Fruit fly (Drosophila melanogaster) whole organism, embryonic: Measurements from ENCODE around the gene CG15439.

Experiments used
- Asciz ChIP-seq: fragments of 200-800 bp; sonication (Bioruptor generic); optimal IDR thresholded peaks from 2 replicates; lab custom pipeline; 2017; ENCODE audit warnings: missing biosample characterization, mild to moderate bottlenecking, missing genetic modification characterization, missing genetic modification reagents
- Bgb ChIP-seq: fragments of 200-800 bp; sonication (Bioruptor generic); IDR thresholded peaks from 2 replicates; pipeline ENCODE4 v1.3.6; 2022; ENCODE audit warnings: missing biosample characterization, missing genetic modification characterization; ENCODE audit not compliant: partially characterized antibody
- CG10366 ChIP-seq: fragments of 200-800 bp; sonication (Bioruptor generic); IDR thresholded peaks from 2 replicates; pipeline ENCODE4 v1.3.6; 2022; ENCODE audit warnings: missing biosample characterization, missing genetic modification characterization
- CG12299 ChIP-seq: fragments of 200-800 bp; sonication (Bioruptor generic); optimal IDR thresholded peaks from 2 replicates; lab custom pipeline; 2018; ENCODE audit warnings: missing biosample characterization, mild to moderate bottlenecking, missing genetic modification characterization
- CG13775 ChIP-seq: fragments of 200-800 bp; sonication (Bioruptor generic); optimal IDR thresholded peaks from 3 replicates; lab custom pipeline; 2017; ENCODE audit warnings: missing biosample characterization, mild to moderate bottlenecking, missing genetic modification characterization
- CG2129 ChIP-seq: fragments of 200-800 bp; sonication (Bioruptor generic); IDR thresholded peaks from 2 replicates; pipeline ENCODE4 v1.3.6; 2022; ENCODE audit warnings: missing biosample characterization, missing genetic modification characterization; ENCODE audit not compliant: partially characterized antibody
- CG33213 ChIP-seq: fragments of 200-800 bp; sonication (Bioruptor generic); optimal IDR thresholded peaks from 3 replicates; lab custom pipeline; 2016; ENCODE audit warnings: missing biosample characterization, missing genetic modification characterization
- CG34224 ChIP-seq: fragments of 200-800 bp; sonication (Bioruptor generic); IDR thresholded peaks from 3 replicates; pipeline ENCODE4 v1.3.6; 2022; ENCODE audit warnings: missing biosample characterization, missing genetic modification characterization; ENCODE audit not compliant: partially characterized antibody
- CG3838 ChIP-seq: fragments of 200-800 bp; sonication (Bioruptor generic); optimal IDR thresholded peaks from 3 replicates; lab custom pipeline; 2016; ENCODE audit warnings: missing biosample characterization, missing genetic modification characterization
- CG4328 ChIP-seq: fragments of 200-800 bp; sonication (Bioruptor generic); optimal IDR thresholded peaks from 3 replicates; lab custom pipeline; 2017; ENCODE audit warnings: missing biosample characterization, missing genetic modification reagents, missing genetic modification characterization
- CG4820 ChIP-seq: fragments of 200-800 bp; sonication (Bioruptor generic); optimal IDR thresholded peaks from 3 replicates; lab custom pipeline; 2016; ENCODE audit warnings: missing biosample characterization, missing genetic modification characterization
- CG7963 ChIP-seq: fragments of 200-800 bp; sonication (Bioruptor generic); IDR thresholded peaks from 3 replicates; pipeline ENCODE4 v1.3.6; 2022; ENCODE audit warnings: missing biosample characterization, missing genetic modification characterization; ENCODE audit not compliant: partially characterized antibody
- CG7987 ChIP-seq: fragments of 200-800 bp; sonication (Bioruptor generic); optimal IDR thresholded peaks from 2 replicates; lab custom pipeline; 2018; ENCODE audit warnings: missing biosample characterization, mild to moderate bottlenecking, missing genetic modification characterization, moderate library complexity
- CG8290 ChIP-seq, 3 experiments: fragments of 200-800 bp; sonication (Bioruptor generic); optimal IDR thresholded peaks; 2 replicates each; lab custom pipeline; 2016 to 2019; ENCODE audit warnings: missing biosample characterization in 3 of 3, missing genetic modification characterization in 3 of 3, mild to moderate bottlenecking in 2 of 3, moderate library complexity in 1 of 3
- CG8388 ChIP-seq: fragments of 200-800 bp; sonication (Bioruptor generic); optimal IDR thresholded peaks from 2 replicates; lab custom pipeline; 2019; ENCODE audit warnings: missing biosample characterization, mild to moderate bottlenecking, missing genetic modification characterization, moderate library complexity
- CG9727 ChIP-seq: fragments of 200-800 bp; sonication (Bioruptor generic); optimal IDR thresholded peaks from 3 replicates; lab custom pipeline; 2017; ENCODE audit warnings: missing biosample characterization, mild to moderate bottlenecking, missing genetic modification characterization
- CHES-1-like ChIP-seq: fragments of 200-800 bp; sonication (Bioruptor generic); optimal IDR thresholded peaks from 2 replicates; lab custom pipeline; 2016; ENCODE audit warnings: missing biosample characterization, missing genetic modification characterization
- Camta ChIP-seq: fragments of 200-800 bp; sonication (Bioruptor generic); optimal IDR thresholded peaks from 2 replicates; lab custom pipeline; 2016; ENCODE audit warnings: missing biosample characterization, missing genetic modification characterization
- CkIIα-i1 ChIP-seq: fragments of 200-800 bp; sonication (Bioruptor generic); IDR thresholded peaks from 2 replicates; pipeline ENCODE4 v1.3.6; 2022; ENCODE audit warnings: missing biosample characterization, missing genetic modification characterization
- GATAe ChIP-seq: fragments of 200-800 bp; sonication (Bioruptor generic); conservative IDR thresholded peaks from 2 replicates; pipeline ENCODE4 v1.3.6; 2022; ENCODE audit warnings: missing biosample characterization, missing genetic modification characterization
- H2.0 ChIP-seq: fragments of 200-800 bp; sonication (Bioruptor generic); IDR thresholded peaks from 2 replicates; pipeline ENCODE4 v1.3.6; 2022; ENCODE audit warnings: missing biosample characterization, missing genetic modification characterization
- HLH4C ChIP-seq: fragments of 200-800 bp; sonication (Bioruptor generic); IDR thresholded peaks from 3 replicates; pipeline ENCODE4 v1.3.6; 2022; ENCODE audit warnings: missing biosample characterization, missing genetic modification characterization; ENCODE audit not compliant: partially characterized antibody
- HmgZ ChIP-seq: fragments of 200-800 bp; sonication (Bioruptor generic); optimal IDR thresholded peaks from 2 replicates; lab custom pipeline; 2018; ENCODE audit warnings: missing biosample characterization, mild to moderate bottlenecking, missing genetic modification characterization
- MBD-R2 ChIP-seq: fragments of 200-800 bp; sonication (Bioruptor generic); IDR thresholded peaks from 2 replicates; pipeline ENCODE4 v1.3.6; 2022; ENCODE audit warnings: missing biosample characterization, missing genetic modification characterization
- MESR4 ChIP-seq: fragments of 200-800 bp; sonication (Bioruptor generic); optimal IDR thresholded peaks from 2 replicates; lab custom pipeline; 2018; ENCODE audit warnings: missing biosample characterization, mild to moderate bottlenecking, missing genetic modification characterization, moderate library complexity
- MTF-1 ChIP-seq: fragments of 200-800 bp; sonication (Bioruptor generic); optimal IDR thresholded peaks from 2 replicates; lab custom pipeline; 2018; ENCODE audit warnings: missing biosample characterization, mild to moderate bottlenecking, missing genetic modification characterization, borderline replicate concordance
- Mad ChIP-seq: fragments of 200-800 bp; sonication (Bioruptor generic); optimal IDR thresholded peaks from 2 replicates; lab custom pipeline; 2016; ENCODE audit warnings: missing biosample characterization, missing genetic modification characterization
- NK7.1 ChIP-seq: fragments of 200-800 bp; sonication (Bioruptor generic); optimal IDR thresholded peaks from 3 replicates; lab custom pipeline; 2016; ENCODE audit warnings: missing biosample characterization, missing genetic modification characterization
- Opbp ChIP-seq: fragments of 200-800 bp; sonication (Bioruptor generic); IDR thresholded peaks from 3 replicates; pipeline ENCODE4 v1.3.6; 2022; ENCODE audit warnings: missing biosample characterization, missing genetic modification characterization; ENCODE audit not compliant: partially characterized antibody
- Rfx ChIP-seq: fragments of 200-800 bp; sonication (Bioruptor generic); IDR thresholded peaks from 2 replicates; pipeline ENCODE4 v1.3.6; 2022; ENCODE audit warnings: missing biosample characterization, missing genetic modification characterization
- YL-1 ChIP-seq: fragments of 200-800 bp; sonication (Bioruptor generic); optimal IDR thresholded peaks from 3 replicates; lab custom pipeline; 2017; ENCODE audit warnings: missing biosample characterization, mild to moderate bottlenecking, missing genetic modification characterization
- al ChIP-seq: fragments of 200-800 bp; sonication (Bioruptor generic); IDR thresholded peaks from 2 replicates; pipeline ENCODE4 v1.3.6; 2022; ENCODE audit warnings: missing biosample characterization, missing genetic modification characterization
- bbx ChIP-seq: fragments of 200-800 bp; sonication (Bioruptor generic); IDR thresholded peaks from 2 replicates; pipeline ENCODE4 v1.3.6; 2022; ENCODE audit warnings: missing biosample characterization, missing genetic modification characterization; ENCODE audit not compliant: partially characterized antibody
- bigmax ChIP-seq: fragments of 200-800 bp; sonication (Bioruptor generic); optimal IDR thresholded peaks from 2 replicates; lab custom pipeline; 2018; ENCODE audit warnings: missing biosample characterization, mild to moderate bottlenecking, missing genetic modification characterization
- chinmo ChIP-seq: fragments of 200-800 bp; sonication (Bioruptor generic); IDR thresholded peaks from 4 replicates; pipeline ENCODE4 v1.3.6; 2022; ENCODE audit warnings: missing biosample characterization, missing genetic modification characterization; ENCODE audit not compliant: partially characterized antibody
- crp ChIP-seq, 2 experiments: fragments of 200-800 bp; sonication (Bioruptor generic); optimal IDR thresholded peaks; 2 replicates in 1 of 2; 3 replicates in 1 of 2; lab custom pipeline; 2017; ENCODE audit warnings: missing biosample characterization in 2 of 2, missing genetic modification characterization in 2 of 2, mild to moderate bottlenecking in 1 of 2, moderate library complexity in 1 of 2
- esg ChIP-seq: fragments of 200-800 bp; sonication (Bioruptor generic); conservative IDR thresholded peaks from 2 replicates; pipeline ENCODE4 v1.3.6; 2022; ENCODE audit warnings: missing biosample characterization, missing genetic modification characterization
- hkb ChIP-seq, 2 experiments: fragments of 200-800 bp in 1 of 2; fragments of >200 bp in 1 of 2; sonication (Bioruptor generic) in 1 of 2; IDR thresholded peaks in 1 of 2; optimal IDR thresholded peaks in 1 of 2; 2 replicates each; pipeline versions ENCODE4 v1.3.6 to Lab custom; 2017 to 2022; ENCODE audit warnings: missing biosample characterization in 1 of 2, missing genetic modification characterization in 1 of 2
- knrl ChIP-seq: fragments of 200-800 bp; sonication (Bioruptor generic); IDR thresholded peaks from 3 replicates; pipeline ENCODE4 v1.3.6; 2022; ENCODE audit warnings: missing biosample characterization, missing genetic modification characterization; ENCODE audit not compliant: partially characterized antibody
- lola ChIP-seq, 3 experiments: fragments of >200 bp in 2 of 3; fragments of 200-800 bp in 1 of 3; sonication (Bioruptor generic) in 1 of 3; optimal IDR thresholded peaks; 2 replicates each; lab custom pipeline; 2017 to 2019; ENCODE audit warnings: missing biosample characterization in 3 of 3, missing genetic modification characterization in 3 of 3, mild to moderate bottlenecking in 1 of 3, moderate library complexity in 1 of 3
- luna ChIP-seq: fragments of 200-800 bp; sonication (Bioruptor generic); optimal IDR thresholded peaks from 2 replicates; lab custom pipeline; 2016; ENCODE audit warnings: missing biosample characterization, missing genetic modification characterization
- pb ChIP-seq: fragments of 200-800 bp; sonication (Bioruptor generic); optimal IDR thresholded peaks from 3 replicates; lab custom pipeline; 2016; ENCODE audit warnings: missing biosample characterization, missing genetic modification characterization
- pho ChIP-seq: fragments of 200-800 bp; sonication (Bioruptor generic); optimal IDR thresholded peaks from 2 replicates; lab custom pipeline; 2016; ENCODE audit warnings: missing biosample characterization, missing genetic modification characterization
- slbo ChIP-seq: fragments of 200-800 bp; sonication (Bioruptor generic); IDR thresholded peaks from 2 replicates; pipeline ENCODE4 v1.3.6; 2022; ENCODE audit warnings: missing biosample characterization, missing genetic modification characterization
- tna ChIP-seq: fragments of 200-800 bp; sonication (Bioruptor generic); IDR thresholded peaks from 2 replicates; pipeline ENCODE4 v1.3.6; 2022; ENCODE audit warnings: missing biosample characterization, missing genetic modification characterization; ENCODE audit not compliant: partially characterized antibody
- unc-4 ChIP-seq: fragments of 200-800 bp; sonication (Bioruptor generic); IDR thresholded peaks from 2 replicates; pipeline ENCODE4 v1.3.6; 2022; ENCODE audit warnings: missing biosample characterization, missing genetic modification characterization; ENCODE audit not compliant: partially characterized antibody
- zfh1 ChIP-seq: fragments of 200-800 bp; sonication (Bioruptor generic); IDR thresholded peaks from 3 replicates; pipeline ENCODE4 v1.3.6; 2022; ENCODE audit warnings: missing biosample characterization, missing genetic modification characterization

The CG15439 gene

dm6 chr2L:4403013-4403604 is 49.7 kb downstream of the CG15439 start, which contains the start of gene Dim1 (continued):
- TF ChIP-seq MTF-1 (no peak), MBD-R2 (GFP tag; lab: Robert Waterston, UW) (peak; percentile 78), unc-4 (GFP tag; lab: Robert Waterston, UW) (peak; percentile 75), HLH4C (GFP tag; lab: Robert Waterston, UW) (peak; percentile 78), CG4820 (no peak), lola (GFP tag; optimal IDR thresholded peaks at IDR 0.05; lab: Kevin White, UChicago) (no peak), knrl (peak; percentile 61), hkb (optimal IDR thresholded peaks at IDR 0.05; lab: Kevin White, UChicago) (no peak), hkb (GFP tag; IDR thresholded peaks at IDR 0.05; lab: Robert Waterston, UW) (peak; percentile 50), Rfx (GFP tag; lab: Robert Waterston, UW) (peak; percentile 53; the same call in 1 of the 2 replicates), Opbp (peak; percentile 74), luna (GFP tag; lab: Kevin White, UChicago) (peak; percentile 42), CG12299 (tag; lab: Kevin White, UChicago) (no peak), CkIIα-i1 (GFP tag; lab: Robert Waterston, UW) (no peak), CG7963 (peak; percentile 67; the same call in 2 of the 3 replicates), bigmax (no peak), Camta (GFP tag; lab: Kevin White, UChicago) (peak; percentile 49), NK7.1 (GFP tag; lab: Kevin White, UChicago) (peak; percentile 11), Asciz (GFP tag; lab: Kevin White, UChicago) (peak; percentile 31), CG10366 (GFP tag; lab: Robert Waterston, UW) (no peak; the same call in 1 of the 2 replicates), CG8388 (GFP tag; lab: Kevin White, UChicago) (peak; percentile 38), CG3838 (GFP tag; lab: Kevin White, UChicago) (no peak), CG34224 (GFP tag; lab: Robert Waterston, UW) (peak; percentile 88), zfh1 (GFP tag; lab: Robert Waterston, UW) (peak; percentile 30; the same call in 1 of the 3 replicates), Bgb (GFP tag; lab: Robert Waterston, UW) (peak; percentile 74), CG33213 (GFP tag; lab: Kevin White, UChicago) (peak; percentile 49), CG8290 (GFP tag; optimal IDR thresholded peaks at IDR 0.05; lab: Kevin White, UChicago) (no peak), CG8290 (tag; optimal IDR thresholded peaks at IDR 0.05; lab: Kevin White, UChicago) (no peak), MESR4 (peak; percentile 69), CG7987 (GFP tag; lab: Kevin White, UChicago) (peak; percentile 56), al (GFP tag; lab: Robert Waterston, UW) (no peak), YL-1 (GFP tag; lab: Kevin White, UChicago) (peak; percentile 73), pb (peak; percentile 36), esg (GFP tag; lab: Robert Waterston, UW) (no peak), HmgZ (peak; percentile 44), CG13775 (GFP tag; lab: Kevin White, UChicago) (peak; percentile 31), slbo (GFP tag; lab: Robert Waterston, UW) (no peak), CG2129 (GFP tag; lab: Robert Waterston, UW) (no peak), CG4328 (GFP tag; lab: Kevin White, UChicago) (peak; percentile 7), H2.0 (no peak), crp (GFP tag; optimal IDR thresholded peaks at IDR 0.05; lab: Kevin White, UChicago) (no peak), pho (GFP tag; lab: Kevin White, UChicago) (no peak), CG9727 (GFP tag; lab: Kevin White, UChicago) (peak; percentile 40), CHES-1-like (GFP tag; lab: Kevin White, UChicago) (peak; percentile 24), tna (GFP tag; lab: Robert Waterston, UW) (peak; percentile 78), chinmo (GFP tag; lab: Robert Waterston, UW) (peak; percentile 78; the same call in 1 of the 4 replicates), Mad (GFP tag; lab: Kevin White, UChicago) (peak; percentile 29), GATAe (no peak), bbx (GFP tag; lab: Robert Waterston, UW) (peak; percentile 74)
